Worm (Caenorhabditis elegans): Measurements from ENCODE around the gene T25D10.4.

The T25D10.4 gene

DNA sequence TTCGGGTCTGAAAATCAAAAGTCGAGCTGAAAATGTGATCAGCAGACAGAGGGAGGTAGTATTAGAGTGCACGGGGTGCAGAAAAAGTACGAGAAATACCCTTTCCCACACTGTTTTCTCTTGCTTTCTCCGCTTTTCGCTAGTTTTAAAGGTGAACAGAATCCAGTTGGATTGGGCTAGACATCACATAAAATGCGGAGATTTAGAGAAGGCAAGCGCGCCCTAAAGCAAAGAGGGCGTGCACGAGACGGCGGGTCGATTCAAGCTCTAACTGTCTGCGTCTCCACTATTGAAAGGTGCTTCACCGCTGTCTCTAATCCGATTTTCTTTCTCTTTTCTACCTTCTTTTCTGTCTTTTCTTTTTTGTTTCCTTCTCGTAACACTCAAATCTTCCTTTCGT, 40.0 kb downstream of the T25D10.4 start (continued):
- no peak for TF ChIP-seq ztf-11 (tag; optimal IDR thresholded peaks at IDR 0.05)
- TF ChIP-seq sma-9 (GFP tag; optimal IDR thresholded peaks at IDR 0.05): peak; percentile 90
- no peak for TF ChIP-seq sma-9 (tag; optimal IDR thresholded peaks at IDR 0.05)
- peak; percentile 71 for TF ChIP-seq mab-5 (tag; optimal IDR thresholded peaks at IDR 0.05)
- TF ChIP-seq elt-3 (tag; optimal IDR thresholded peaks at IDR 0.05): no peak
- TF ChIP-seq ceh-82 (tag; optimal IDR thresholded peaks at IDR 0.05): no peak

DNA sequence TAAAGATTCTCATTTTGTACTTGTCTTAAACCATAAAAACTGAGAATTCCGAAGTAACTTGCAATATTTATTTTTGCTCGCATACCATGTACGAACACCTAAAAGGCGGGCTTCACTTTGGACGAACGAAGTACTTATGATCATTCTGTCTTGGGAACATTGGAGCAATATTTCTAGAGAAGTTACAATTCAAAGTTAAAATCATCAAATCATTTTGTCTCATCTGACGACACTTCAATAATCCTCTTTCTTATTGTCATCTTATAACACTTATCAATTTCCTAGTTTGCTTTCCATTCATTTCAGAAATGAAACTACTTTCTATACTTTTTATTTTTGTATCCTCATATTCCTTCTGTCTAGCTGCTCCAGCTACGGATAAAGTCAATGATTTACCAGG, 43.4 kb downstream of the T25D10.4 start, which contains the start of gene ctsa-4.1:
ctsa-4.1 (plus strand) TSS at position 301 of the 400 bp plus-strand sequence.
- TF ChIP-seq ztf-11 (tag; optimal IDR thresholded peaks at IDR 0.05): no peak
- TF ChIP-seq blmp-1 (tag; optimal IDR thresholded peaks at IDR 0.05; ENCODE audit: insufficient read depth): no peak
- no peak for TF ChIP-seq fos-1 (tag; optimal IDR thresholded peaks at IDR 0.05)
- no peak for TF ChIP-seq nhr-21 (tag; optimal IDR thresholded peaks at IDR 0.05)
- TF ChIP-seq nhr-12 (tag; optimal IDR thresholded peaks at IDR 0.05): no peak
- no peak for TF ChIP-seq mab-5 (tag; optimal IDR thresholded peaks at IDR 0.05)
- no peak for TF ChIP-seq nhr-129 (tag; optimal IDR thresholded peaks at IDR 0.05)
- TF ChIP-seq mdl-1 (tag; optimal IDR thresholded peaks at IDR 0.05): no peak
- no peak for TF ChIP-seq sma-3 (GFP tag; optimal IDR thresholded peaks at IDR 0.05)
- TF ChIP-seq elt-1 (tag; optimal IDR thresholded peaks at IDR 0.05): no peak
- TF ChIP-seq peb-1 (tag; optimal IDR thresholded peaks at IDR 0.05): no peak
- TF ChIP-seq sma-9 (GFP tag; optimal IDR thresholded peaks at IDR 0.05): no peak
- TF ChIP-seq sma-9 (tag; optimal IDR thresholded peaks at IDR 0.05): no peak
- no peak for TF ChIP-seq aly-2 (tag; optimal IDR thresholded peaks at IDR 0.05)
- TF ChIP-seq alr-1 (tag; optimal IDR thresholded peaks at IDR 0.05): no peak
- no peak for TF ChIP-seq nhr-237 (tag; optimal IDR thresholded peaks at IDR 0.05)
- TF ChIP-seq sem-4 (tag; optimal IDR thresholded peaks at IDR 0.05): no peak

DNA sequence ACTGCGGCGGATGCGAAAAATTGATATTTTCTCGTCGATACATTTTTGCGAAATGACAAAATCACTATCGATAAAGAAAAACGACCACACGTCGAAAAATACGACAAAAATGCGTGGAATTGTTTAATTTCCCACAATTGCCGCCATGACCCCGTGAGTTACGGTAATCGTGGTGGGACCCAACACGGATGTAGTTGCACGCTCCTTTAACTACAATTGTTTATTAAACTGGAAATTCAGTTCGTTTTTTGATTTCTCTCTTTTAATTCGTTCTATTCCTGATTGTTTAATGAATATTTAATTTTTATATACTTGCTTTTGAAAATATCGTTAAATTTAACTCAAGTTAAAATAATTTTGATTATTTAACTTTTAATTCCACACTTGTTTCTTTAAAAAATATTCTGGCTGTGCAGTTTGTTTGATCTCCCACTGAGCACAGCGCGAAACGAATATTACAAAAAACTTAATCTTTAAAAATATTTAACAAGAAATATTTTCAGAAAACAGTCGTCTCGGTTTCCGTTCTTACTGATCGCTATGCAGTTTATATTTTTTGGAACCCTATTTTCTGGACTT, 44.8 kb downstream of the T25D10.4 start, which contains the start of the genes ani-2 and clec-88:
ani-2 (minus strand) TSS at position 131 of the 579 bp plus-strand sequence.
clec-88 (plus strand) TSS at position 486 of the 579 bp plus-strand sequence.
- TF ChIP-seq ztf-4 (tag; optimal IDR thresholded peaks at IDR 0.05): no peak
- no peak for TF ChIP-seq aly-2 (tag; optimal IDR thresholded peaks at IDR 0.05)
- no peak for TF ChIP-seq crh-2 (tag; optimal IDR thresholded peaks at IDR 0.05)
- no peak for TF ChIP-seq ceh-16 (tag; optimal IDR thresholded peaks at IDR 0.05)
- TF ChIP-seq R02D3.7 (tag; optimal IDR thresholded peaks at IDR 0.05): no peak
- TF ChIP-seq egl-27 (tag; optimal IDR thresholded peaks at IDR 0.05): no peak
- TF ChIP-seq peb-1 (tag; optimal IDR thresholded peaks at IDR 0.05): no peak
- TF ChIP-seq unc-39 (tag; optimal IDR thresholded peaks at IDR 0.05): no peak
- TF ChIP-seq mab-5 (tag; optimal IDR thresholded peaks at IDR 0.05): no peak
- no peak for TF ChIP-seq nhr-10 (tag; optimal IDR thresholded peaks at IDR 0.05)
- no peak for TF ChIP-seq sma-9 (GFP tag; optimal IDR thresholded peaks at IDR 0.05)
- TF ChIP-seq sma-9 (tag; optimal IDR thresholded peaks at IDR 0.05): no peak
- no peak for TF ChIP-seq sem-4 (tag; optimal IDR thresholded peaks at IDR 0.05)
- TF ChIP-seq dmd-4 (tag; optimal IDR thresholded peaks at IDR 0.05): no peak

DNA sequence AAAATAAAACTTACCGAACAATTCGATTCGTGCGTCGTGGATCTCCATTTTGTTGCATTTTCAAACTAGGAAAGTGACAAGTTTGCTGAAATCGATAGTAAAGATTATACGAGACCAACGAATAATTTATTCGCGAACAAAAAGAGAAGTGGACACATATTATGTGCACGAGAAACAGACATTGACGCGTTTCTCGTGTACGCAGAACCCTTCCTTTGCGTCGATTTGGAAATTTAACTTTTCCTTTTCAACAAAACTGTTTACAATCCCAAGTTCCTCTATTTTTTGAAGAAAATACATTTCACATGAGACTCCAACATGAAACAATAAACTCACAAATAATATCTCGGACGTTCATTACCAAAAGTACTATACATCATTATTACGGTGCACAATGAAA, 49.3 kb downstream of the T25D10.4 start, which contains the start of gene K10B2.4:
K10B2.4 (minus strand) TSS at position 138 of the 400 bp plus-strand sequence.
- peak; percentile 23 to 87 for TF ChIP-seq lsy-2 (tag; optimal IDR thresholded peaks at IDR 0.05)
- TF ChIP-seq ZK546.5 (tag; optimal IDR thresholded peaks at IDR 0.05): no peak
- peak; percentile 75 for TF ChIP-seq crh-2 (tag; optimal IDR thresholded peaks at IDR 0.05)
- no peak for TF ChIP-seq nhr-77 (tag; optimal IDR thresholded peaks at IDR 0.05)
- TF ChIP-seq skn-1 (tag; optimal IDR thresholded peaks at IDR 0.05): no peak
- peak; percentile 21 for TF ChIP-seq ceh-16 (tag; optimal IDR thresholded peaks at IDR 0.05)
- TF ChIP-seq snpc-4 (tag; optimal IDR thresholded peaks at IDR 0.05): peak; percentile 46
- no peak for TF ChIP-seq ztf-1 (GFP tag; conservative IDR thresholded peaks at IDR 0.05)
- TF ChIP-seq ceh-82 (tag; optimal IDR thresholded peaks at IDR 0.05): no peak
- TF ChIP-seq sem-4 (tag; optimal IDR thresholded peaks at IDR 0.05): peak; percentile 33
- no peak for TF ChIP-seq mbf-1 (tag; optimal IDR thresholded peaks at IDR 0.05)
- TF ChIP-seq egl-27 (tag; optimal IDR thresholded peaks at IDR 0.05): no peak
- TF ChIP-seq ama-1 (optimal IDR thresholded peaks at IDR 0.05): no peak
- TF ChIP-seq nhr-237 (tag; optimal IDR thresholded peaks at IDR 0.05): no peak
- TF ChIP-seq unc-62 (GFP tag; optimal IDR thresholded peaks at IDR 0.05): no peak
- peak; percentile 65 for TF ChIP-seq lin-13 (GFP tag; optimal IDR thresholded peaks at IDR 0.05)
- no peak for TF ChIP-seq elt-1 (tag; optimal IDR thresholded peaks at IDR 0.05)
- no peak for TF ChIP-seq ztf-11 (tag; optimal IDR thresholded peaks at IDR 0.05)
- TF ChIP-seq unc-55 (GFP tag; optimal IDR thresholded peaks at IDR 0.05): peak; percentile 81
- no peak for TF ChIP-seq nhr-23 (tag; optimal IDR thresholded peaks at IDR 0.05)
- no peak for TF ChIP-seq nhr-11 (tag; optimal IDR thresholded peaks at IDR 0.05)
- peak; percentile 40 for TF ChIP-seq mab-5 (tag; optimal IDR thresholded peaks at IDR 0.05)
- no peak for TF ChIP-seq unc-39 (tag; optimal IDR thresholded peaks at IDR 0.05)
- no peak for TF ChIP-seq R02D3.7 (tag; optimal IDR thresholded peaks at IDR 0.05)
- no peak for TF ChIP-seq mdl-1 (tag; optimal IDR thresholded peaks at IDR 0.05)
- peak; percentile 70 for TF ChIP-seq sma-3 (GFP tag; optimal IDR thresholded peaks at IDR 0.05)
- no peak for TF ChIP-seq Y55F3AM.14 (GFP tag; optimal IDR thresholded peaks at IDR 0.05)
- TF ChIP-seq ztf-4 (tag; optimal IDR thresholded peaks at IDR 0.05): no peak
- TF ChIP-seq nhr-10 (tag; optimal IDR thresholded peaks at IDR 0.05): no peak
- no peak for TF ChIP-seq dmd-4 (tag; optimal IDR thresholded peaks at IDR 0.05)
- peak; percentile 79 for TF ChIP-seq C34F6.9 (tag; optimal IDR thresholded peaks at IDR 0.05)
- peak; percentile 40 for TF ChIP-seq nhr-21 (tag; optimal IDR thresholded peaks at IDR 0.05)
- peak; percentile 76 for TF ChIP-seq gmeb-1 (tag; optimal IDR thresholded peaks at IDR 0.05)
- TF ChIP-seq alr-1 (tag; optimal IDR thresholded peaks at IDR 0.05): no peak
- TF ChIP-seq nhr-25 (tag; optimal IDR thresholded peaks at IDR 0.05): peak; percentile 78
- TF ChIP-seq lin-11 (tag; optimal IDR thresholded peaks at IDR 0.05): no peak
